Worm (Caenorhabditis elegans) whole organism, L4/young adult: ENCODE data around the gene K08D8.1.

Source experiments
- W03F9.2 ChIP-seq: fragments of 150-350 bp; optimal IDR thresholded peaks from 2 replicates; lab custom pipeline; 2014; ENCODE audit warnings: missing biosample characterization, missing genetic modification characterization
- him-1 ChIP-seq: sonication (generic microtip); optimal IDR thresholded peaks from 2 replicates; lab custom pipeline; 2016; ENCODE audit warnings: missing genotype, missing genetic modification reagents, missing genetic modification characterization, missing compliant biosample characterization

DNA sequence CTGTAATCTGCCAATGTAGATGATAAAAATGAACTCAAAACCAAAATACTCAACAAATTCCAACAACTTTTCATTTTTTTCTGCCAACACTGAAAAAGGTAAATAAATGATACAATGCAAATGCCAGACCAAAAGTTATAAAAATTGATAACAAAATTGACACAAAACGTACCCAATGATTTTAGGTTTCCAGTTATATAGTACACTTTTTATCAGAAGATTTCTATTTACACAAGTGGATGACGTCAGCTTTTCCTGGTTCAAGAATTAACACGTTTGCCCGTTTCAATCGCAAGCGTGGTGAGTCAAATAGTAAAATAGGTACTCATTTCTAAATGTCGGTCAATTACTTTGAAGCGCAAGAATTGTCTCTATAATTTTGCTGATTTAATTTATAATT is 12.7 kb upstream of the K08D8.1 start, which contains the start of gene ZK896.5:
- TF ChIP-seq him-1 (tag; lab: Kevin White, UChicago), result no peak
- TF ChIP-seq W03F9.2 (tag; lab: Kevin White, UChicago), result no peak
